Worm (Caenorhabditis elegans): ENCODE measurements around the gene bca-1.

The bca-1 gene

ce11 chrX:6224841-6225240, 20.3 kb upstream of the bca-1 start:
- TF ChIP-seq unc-55 (GFP tag; optimal IDR thresholded peaks at IDR 0.05) (peak; percentile 95), rnt-1 (tag; optimal IDR thresholded peaks at IDR 0.05) (peak; percentile 11), elt-4 (tag; optimal IDR thresholded peaks at IDR 0.05) (no peak), hlh-13 (GFP tag; optimal IDR thresholded peaks at IDR 0.05) (no peak), ceh-48 (tag; optimal IDR thresholded peaks at IDR 0.05) (no peak), hlh-8 (tag; optimal IDR thresholded peaks at IDR 0.05) (peak; percentile 7), sdc-2 (tag; optimal IDR thresholded peaks at IDR 0.05) (peak; percentile 6), tbx-2 (tag; optimal IDR thresholded peaks at IDR 0.05) (no peak)

DNA sequence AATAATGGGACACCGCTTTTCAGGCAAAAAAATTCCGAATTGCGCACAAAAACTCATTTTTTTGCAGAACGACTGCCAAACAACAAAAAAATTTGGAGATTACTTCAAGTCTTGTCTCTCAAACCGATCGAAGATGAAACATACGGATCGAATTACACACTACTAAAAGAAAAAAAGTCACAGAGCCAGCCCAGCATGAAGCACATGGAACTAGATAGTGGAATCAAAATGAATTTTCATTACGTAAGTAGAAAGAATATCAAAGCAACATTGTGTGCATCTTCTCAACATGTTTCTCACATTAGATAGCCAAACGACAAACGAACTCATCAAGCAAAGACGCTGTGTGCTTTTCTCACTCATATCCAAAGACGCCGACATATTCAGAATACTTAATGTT, 16.6 kb upstream of the bca-1 start:
- TF ChIP-seq T23F11.4 (GFP tag; optimal IDR thresholded peaks at IDR 0.05) (no peak), ztf-16 (tag; optimal IDR thresholded peaks at IDR 0.05) (no peak), nfya-1 (tag; optimal IDR thresholded peaks at IDR 0.05) (no peak), che-1 (tag; optimal IDR thresholded peaks at IDR 0.05) (no peak), pag-3 (tag; optimal IDR thresholded peaks at IDR 0.05; ENCODE audit: borderline replicate concordance) (no peak), ceh-31 (tag; optimal IDR thresholded peaks at IDR 0.05) (no peak), hlh-13 (GFP tag; optimal IDR thresholded peaks at IDR 0.05) (no peak), fkh-6 (tag; optimal IDR thresholded peaks at IDR 0.05) (no peak), ceh-19 (GFP tag; optimal IDR thresholded peaks at IDR 0.05) (no peak), odd-2 (tag; optimal IDR thresholded peaks at IDR 0.05) (no peak)

ce11 chrX:6219892-6220291, 15.3 kb upstream of the bca-1 start:
- TF ChIP-seq ceh-24 (tag; optimal IDR thresholded peaks at IDR 0.05) (peak; percentile 4), T23F11.4 (GFP tag; optimal IDR thresholded peaks at IDR 0.05) (peak; percentile 53), C38D4.7 (GFP tag; optimal IDR thresholded peaks at IDR 0.05) (peak; percentile 50), rnt-1 (tag; optimal IDR thresholded peaks at IDR 0.05) (no peak), unc-86 (tag; optimal IDR thresholded peaks at IDR 0.05) (no peak), ceh-30 (tag; optimal IDR thresholded peaks at IDR 0.05) (no peak), ceh-2 (tag; optimal IDR thresholded peaks at IDR 0.05) (no peak), fkh-6 (tag; optimal IDR thresholded peaks at IDR 0.05) (peak; percentile 2), pat-9 (tag; optimal IDR thresholded peaks at IDR 0.05) (peak; percentile 12), ceh-14 (tag; optimal IDR thresholded peaks at IDR 0.05) (peak; percentile 45), pqm-1 (tag; optimal IDR thresholded peaks at IDR 0.05) (no peak), mec-3 (tag; optimal IDR thresholded peaks at IDR 0.05; ENCODE audit: borderline replicate concordance) (no peak), lin-11 (tag; optimal IDR thresholded peaks at IDR 0.05) (peak; percentile 35), pros-1 (tag; optimal IDR thresholded peaks at IDR 0.05) (no peak), unc-55 (GFP tag; optimal IDR thresholded peaks at IDR 0.05) (no peak), npax-4 (tag; optimal IDR thresholded peaks at IDR 0.05) (no peak), C08G9.2 (tag; optimal IDR thresholded peaks at IDR 0.05) (peak; percentile 52), ref-2 (tag; optimal IDR thresholded peaks at IDR 0.05) (peak; percentile 42), ceh-6 (GFP tag; optimal IDR thresholded peaks at IDR 0.05) (peak; percentile 69), unc-42 (tag; optimal IDR thresholded peaks at IDR 0.05) (no peak), ceh-18 (tag; optimal IDR thresholded peaks at IDR 0.05) (peak; percentile 61), nhr-232 (tag; optimal IDR thresholded peaks at IDR 0.05) (no peak), ceh-9 (tag; optimal IDR thresholded peaks at IDR 0.05) (no peak), syd-9 (tag; optimal IDR thresholded peaks at IDR 0.05) (peak; percentile 52), Y22D7AL.16 (tag; optimal IDR thresholded peaks at IDR 0.05) (no peak), unc-3 (GFP tag; conservative IDR thresholded peaks at IDR 0.05) (0 out of 2 replicates have a peak, but pooled peaks have one; percentile 18), unc-3 (tag; optimal IDR thresholded peaks at IDR 0.05) (no peak), F13H6.1 (tag; optimal IDR thresholded peaks at IDR 0.05) (peak; percentile 13), ttx-3 (tag; optimal IDR thresholded peaks at IDR 0.05) (peak; percentile 22), fax-1 (tag; optimal IDR thresholded peaks at IDR 0.05) (peak; percentile 48), che-1 (tag; optimal IDR thresholded peaks at IDR 0.05) (peak; percentile 62), sdc-2 (tag; optimal IDR thresholded peaks at IDR 0.05) (peak; percentile 33), ceh-45 (GFP tag; IDR thresholded peaks at IDR 0.05) (peak; percentile 53; the same call in 1 of the 2 replicates), hlh-15 (tag; optimal IDR thresholded peaks at IDR 0.05) (peak; percentile 35), K02D7.2 (tag; optimal IDR thresholded peaks at IDR 0.05) (no peak), hlh-8 (tag; optimal IDR thresholded peaks at IDR 0.05) (no peak), madf-2 (tag; optimal IDR thresholded peaks at IDR 0.05) (peak; percentile 47), elt-2 (tag; optimal IDR thresholded peaks at IDR 0.05) (peak; percentile 36), sox-2 (GFP tag; IDR thresholded peaks at IDR 0.05) (no peak)

Data from whole organism, late embryonic.